Worm (Caenorhabditis elegans) whole organism, L3 larva: ENCODE data around the gene blos-1.

ENCODE experiments used
- elt-1 ChIP-seq: fragments of 150-350 bp; optimal IDR thresholded peaks from 2 replicates; lab custom pipeline; 2014; ENCODE audit warnings: missing biosample characterization, missing genetic modification characterization
- mdl-1 ChIP-seq: fragments of 150-350 bp; optimal IDR thresholded peaks from 2 replicates; lab custom pipeline; 2014; ENCODE audit warnings: missing biosample characterization, missing genetic modification characterization
- nhr-25 ChIP-seq: sonication (generic microtip); optimal IDR thresholded peaks from 2 replicates; lab custom pipeline; 2017; ENCODE audit warnings: missing biosample characterization, missing genetic modification characterization

DNA sequence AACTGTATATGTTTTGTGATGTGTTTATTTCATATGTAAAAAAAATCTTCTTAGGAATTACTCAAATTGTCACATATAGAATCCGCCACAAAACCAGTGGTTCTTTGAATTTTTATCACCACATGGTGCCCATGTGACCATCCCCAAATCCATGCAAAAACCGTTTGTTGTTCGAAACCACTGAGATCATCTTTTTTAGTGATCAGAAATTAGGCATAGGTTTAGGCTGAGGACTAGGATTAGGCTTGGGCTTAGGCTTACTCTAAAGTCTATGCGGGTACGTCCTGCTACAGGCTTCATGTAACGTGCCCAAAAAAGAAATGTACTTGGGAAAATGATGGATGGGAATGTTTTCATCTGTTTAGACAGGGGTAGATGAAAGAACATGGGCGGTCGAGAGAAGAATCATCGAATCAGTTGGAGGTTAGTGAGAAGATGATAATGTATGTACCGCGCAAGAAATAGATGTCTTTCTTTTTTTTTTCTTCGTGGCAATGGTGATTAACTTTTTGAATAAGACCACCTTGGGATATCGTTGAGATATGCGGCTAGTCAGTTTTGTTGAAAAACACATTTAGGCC is 24.6 kb upstream of the blos-1 start:
- TF ChIP-seq elt-1 (tag; lab: Kevin White, UChicago): no peak
- no peak for TF ChIP-seq mdl-1 (tag; lab: Kevin White, UChicago)
- peak; percentile 25 for TF ChIP-seq nhr-25 (tag; lab: Kevin White, UChicago)
